Worm (Caenorhabditis elegans): ENCODE data around the gene cyp-35D1.

The cyp-35D1 gene

ce11 chrV:16068938-16069337 lies at the start of gene cyp-35D1:
Gene cyp-35D1 (plus strand): TSS chrV:16069238.
- TF ChIP-seq sea-1 (GFP tag; conservative IDR thresholded peaks at IDR 0.05) (no peak), hmbx-1 (tag; optimal IDR thresholded peaks at IDR 0.05) (no peak), B0310.2 (tag; optimal IDR thresholded peaks at IDR 0.05) (no peak), tbx-11 (GFP tag; IDR thresholded peaks at IDR 0.05) (no peak), tbx-37 (GFP tag; conservative IDR thresholded peaks at IDR 0.05) (no peak), ceh-13 (GFP tag; optimal IDR thresholded peaks at IDR 0.05) (no peak), pes-1 (GFP tag; IDR thresholded peaks at IDR 0.05) (no peak), aly-1 (tag; optimal IDR thresholded peaks at IDR 0.05) (no peak), scrt-1 (GFP tag; IDR thresholded peaks at IDR 0.05) (no peak), hmg-4 (GFP tag; optimal IDR thresholded peaks at IDR 0.05) (no peak), ceh-36 (tag; optimal IDR thresholded peaks at IDR 0.05) (no peak), flt-1 (GFP tag; IDR thresholded peaks at IDR 0.05) (no peak), F13C5.2 (tag; optimal IDR thresholded peaks at IDR 0.05) (no peak), hnd-1 (tag; optimal IDR thresholded peaks at IDR 0.05) (no peak), ets-7 (tag; optimal IDR thresholded peaks at IDR 0.05) (no peak)

ce11 chrV:16020042-16020441 lies 49.0 kb upstream of the cyp-35D1 start, which contains the start of gene srx-44:
Gene srx-44 (plus strand): TSS chrV:16020342.
- TF ChIP-seq ceh-36 (tag; optimal IDR thresholded peaks at IDR 0.05) (no peak), tra-4 (tag; optimal IDR thresholded peaks at IDR 0.05) (no peak), tbx-37 (GFP tag; conservative IDR thresholded peaks at IDR 0.05) (no peak), scrt-1 (GFP tag; IDR thresholded peaks at IDR 0.05) (no peak), ets-7 (tag; optimal IDR thresholded peaks at IDR 0.05) (no peak), ceh-13 (GFP tag; optimal IDR thresholded peaks at IDR 0.05) (no peak), hmg-4 (GFP tag; optimal IDR thresholded peaks at IDR 0.05) (no peak), aly-1 (tag; optimal IDR thresholded peaks at IDR 0.05) (no peak), ama-1 (optimal IDR thresholded peaks at IDR 0.05) (no peak), hmbx-1 (tag; optimal IDR thresholded peaks at IDR 0.05) (no peak), sea-1 (GFP tag; conservative IDR thresholded peaks at IDR 0.05) (no peak), F13C5.2 (tag; optimal IDR thresholded peaks at IDR 0.05) (no peak), hnd-1 (tag; optimal IDR thresholded peaks at IDR 0.05) (no peak), tbx-11 (GFP tag; IDR thresholded peaks at IDR 0.05) (no peak), pes-1 (GFP tag; IDR thresholded peaks at IDR 0.05) (no peak)

ce11 chrV:16022600-16022999 lies 46.4 kb upstream of the cyp-35D1 start:
- no peak for TF ChIP-seq scrt-1 (GFP tag; IDR thresholded peaks at IDR 0.05)
- peak; percentile 83 for TF ChIP-seq tbx-37 (GFP tag; conservative IDR thresholded peaks at IDR 0.05)

- TF ChIP-seq ceh-36 (tag; optimal IDR thresholded peaks at IDR 0.05) (no peak), tbx-37 (GFP tag; conservative IDR thresholded peaks at IDR 0.05) (no peak), ama-1 (optimal IDR thresholded peaks at IDR 0.05) (no peak), tbx-11 (GFP tag; IDR thresholded peaks at IDR 0.05) (no peak), scrt-1 (GFP tag; IDR thresholded peaks at IDR 0.05) (no peak), hmg-4 (GFP tag; optimal IDR thresholded peaks at IDR 0.05) (no peak), B0310.2 (tag; optimal IDR thresholded peaks at IDR 0.05) (no peak), aly-1 (tag; optimal IDR thresholded peaks at IDR 0.05) (no peak), sea-1 (GFP tag; conservative IDR thresholded peaks at IDR 0.05) (no peak), ets-7 (tag; optimal IDR thresholded peaks at IDR 0.05) (no peak), tra-4 (tag; optimal IDR thresholded peaks at IDR 0.05) (no peak), F13C5.2 (tag; optimal IDR thresholded peaks at IDR 0.05) (no peak)
Measured at ce11 chrV:16023051-16023450, 46.0 kb upstream of the cyp-35D1 start, which contains the start of gene cwc-15. Gene cwc-15 (plus strand): TSS chrV:16023351.

ce11 chrV:16023559-16023958 lies 45.5 kb upstream of the cyp-35D1 start:
- no peak for TF ChIP-seq tbx-37 (GFP tag; conservative IDR thresholded peaks at IDR 0.05)
- no peak for TF ChIP-seq aly-1 (tag; optimal IDR thresholded peaks at IDR 0.05)
- TF ChIP-seq pes-1 (GFP tag; IDR thresholded peaks at IDR 0.05), result no peak
- TF ChIP-seq ceh-13 (GFP tag; optimal IDR thresholded peaks at IDR 0.05), result no peak
- no peak for TF ChIP-seq scrt-1 (GFP tag; IDR thresholded peaks at IDR 0.05)
- no peak for TF ChIP-seq ceh-36 (tag; optimal IDR thresholded peaks at IDR 0.05)
- TF ChIP-seq tbx-11 (GFP tag; IDR thresholded peaks at IDR 0.05), result no peak
- TF ChIP-seq hmg-4 (GFP tag; optimal IDR thresholded peaks at IDR 0.05), result no peak

ce11 chrV:16024300-16024699 lies 44.7 kb upstream of the cyp-35D1 start, which contains the start of gene T10C6.6:
Gene T10C6.6 (plus strand): TSS chrV:16024326.
- TF ChIP-seq tbx-11 (GFP tag; IDR thresholded peaks at IDR 0.05) (no peak), ets-7 (tag; optimal IDR thresholded peaks at IDR 0.05) (no peak), ceh-36 (tag; optimal IDR thresholded peaks at IDR 0.05) (no peak), tra-4 (tag; optimal IDR thresholded peaks at IDR 0.05) (no peak), hmg-4 (GFP tag; optimal IDR thresholded peaks at IDR 0.05) (no peak), flt-1 (GFP tag; IDR thresholded peaks at IDR 0.05) (no peak), sea-1 (GFP tag; conservative IDR thresholded peaks at IDR 0.05) (no peak), hmbx-1 (tag; optimal IDR thresholded peaks at IDR 0.05) (no peak), ceh-13 (GFP tag; optimal IDR thresholded peaks at IDR 0.05) (no peak), B0310.2 (tag; optimal IDR thresholded peaks at IDR 0.05) (no peak), ama-1 (optimal IDR thresholded peaks at IDR 0.05) (no peak), scrt-1 (GFP tag; IDR thresholded peaks at IDR 0.05) (no peak), hnd-1 (tag; optimal IDR thresholded peaks at IDR 0.05) (no peak), tbx-37 (GFP tag; conservative IDR thresholded peaks at IDR 0.05) (no peak), F13C5.2 (tag; optimal IDR thresholded peaks at IDR 0.05) (no peak), aly-1 (tag; optimal IDR thresholded peaks at IDR 0.05) (no peak), pes-1 (GFP tag; IDR thresholded peaks at IDR 0.05) (no peak)

ce11 chrV:16024917-16025316 lies 44.1 kb upstream of the cyp-35D1 start:
- TF ChIP-seq ceh-36 (tag; optimal IDR thresholded peaks at IDR 0.05) (no peak), scrt-1 (GFP tag; IDR thresholded peaks at IDR 0.05) (no peak), tbx-11 (GFP tag; IDR thresholded peaks at IDR 0.05) (no peak), ceh-13 (GFP tag; optimal IDR thresholded peaks at IDR 0.05) (no peak), flt-1 (GFP tag; IDR thresholded peaks at IDR 0.05) (no peak), ama-1 (optimal IDR thresholded peaks at IDR 0.05) (no peak), hmg-4 (GFP tag; optimal IDR thresholded peaks at IDR 0.05) (no peak), F13C5.2 (tag; optimal IDR thresholded peaks at IDR 0.05) (no peak), ets-7 (tag; optimal IDR thresholded peaks at IDR 0.05) (no peak), B0310.2 (tag; optimal IDR thresholded peaks at IDR 0.05) (no peak), hnd-1 (tag; optimal IDR thresholded peaks at IDR 0.05) (no peak), aly-1 (tag; optimal IDR thresholded peaks at IDR 0.05) (no peak), hmbx-1 (tag; optimal IDR thresholded peaks at IDR 0.05) (no peak), tra-4 (tag; optimal IDR thresholded peaks at IDR 0.05) (no peak)
